Worm (Caenorhabditis elegans) whole organism, L4/young adult: Measurements from ENCODE around the gene K05G3.2.

Experiments used
- W03F9.2 ChIP-seq: fragments of 150-350 bp; optimal IDR thresholded peaks from 2 replicates; lab custom pipeline; 2014; ENCODE audit warnings: missing biosample characterization, missing genetic modification characterization
- dao-5 ChIP-seq: sonication (generic microtip); optimal IDR thresholded peaks from 2 replicates; lab custom pipeline; 2016; ENCODE audit warnings: missing genotype, missing genetic modification characterization, moderate library complexity, missing compliant biosample characterization
- him-1 ChIP-seq: sonication (generic microtip); optimal IDR thresholded peaks from 2 replicates; lab custom pipeline; 2016; ENCODE audit warnings: missing genotype, missing genetic modification reagents, missing genetic modification characterization, missing compliant biosample characterization

DNA sequence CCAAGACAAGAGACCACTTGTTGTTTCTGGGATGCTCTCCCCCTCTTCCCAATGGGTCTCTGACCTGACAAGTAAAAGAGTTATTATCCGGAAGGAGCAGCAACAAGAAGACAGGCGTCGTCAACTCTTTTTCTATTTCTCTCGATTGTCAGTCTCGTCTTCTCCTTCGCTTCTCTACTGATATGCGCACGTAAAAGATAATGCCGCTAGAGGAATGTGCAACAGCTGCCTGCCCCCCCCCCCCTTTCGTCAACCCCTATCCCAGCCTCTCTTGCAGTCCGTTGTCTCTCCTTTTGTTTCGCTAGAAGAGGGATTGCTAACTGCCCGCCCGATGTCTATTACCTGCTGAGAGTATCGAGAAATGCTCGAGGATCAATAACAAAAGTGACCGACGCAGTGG is 30.9 kb downstream of the K05G3.2 start:
- TF ChIP-seq him-1 (tag; lab: Kevin White, UChicago): no peak
- TF ChIP-seq W03F9.2 (tag; lab: Kevin White, UChicago): no peak
- no peak for TF ChIP-seq dao-5
